Worm (Caenorhabditis elegans) whole organism, late embryonic: ENCODE results near the gene srh-4.

ENCODE experiments used
- che-1 ChIP-seq: sonication (generic microtip); optimal IDR thresholded peaks from 2 replicates; lab custom pipeline; 2016; ENCODE audit warnings: mild to moderate bottlenecking, missing genetic modification characterization, missing compliant biosample characterization
- elt-2 ChIP-seq: sonication (generic microtip); optimal IDR thresholded peaks from 2 replicates; lab custom pipeline; 2016; ENCODE audit warnings: missing genetic modification reagents, missing genetic modification characterization, missing compliant biosample characterization
- pat-9 ChIP-seq: fragments of 200-800 bp; sonication (Bioruptor generic); optimal IDR thresholded peaks from 2 replicates; lab custom pipeline; 2018; ENCODE audit warnings: mild to moderate bottlenecking, missing genetic modification characterization, moderate library complexity, missing compliant biosample characterization

DNA sequence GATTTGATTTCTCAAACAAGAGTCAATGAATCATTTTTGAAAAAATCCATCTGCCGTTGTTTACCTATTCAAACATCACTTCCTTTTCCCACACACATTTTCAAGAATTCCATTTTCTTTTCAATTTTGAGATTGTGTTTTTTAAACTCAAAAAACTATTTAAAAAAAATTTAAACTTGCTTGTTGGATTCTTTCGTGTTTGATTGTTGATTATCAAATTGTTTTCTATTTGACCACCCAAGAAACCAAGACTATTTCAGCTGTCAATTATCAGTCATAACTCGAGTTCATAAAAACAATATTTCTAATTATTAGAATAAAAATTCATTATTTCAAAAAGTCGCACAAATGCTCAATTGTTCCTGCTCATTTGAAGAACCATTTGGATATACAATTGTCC, 5.1 kb upstream of the srh-4 start, which contains the start of gene srh-8:
- TF ChIP-seq che-1 (no peak), pat-9 (tag; lab: Kevin White, UChicago) (no peak), elt-2 (tag; lab: Kevin White, UChicago) (no peak)
